Fruit fly (Drosophila melanogaster): ENCODE results near the gene mtm.

Gene mtm

DNA sequence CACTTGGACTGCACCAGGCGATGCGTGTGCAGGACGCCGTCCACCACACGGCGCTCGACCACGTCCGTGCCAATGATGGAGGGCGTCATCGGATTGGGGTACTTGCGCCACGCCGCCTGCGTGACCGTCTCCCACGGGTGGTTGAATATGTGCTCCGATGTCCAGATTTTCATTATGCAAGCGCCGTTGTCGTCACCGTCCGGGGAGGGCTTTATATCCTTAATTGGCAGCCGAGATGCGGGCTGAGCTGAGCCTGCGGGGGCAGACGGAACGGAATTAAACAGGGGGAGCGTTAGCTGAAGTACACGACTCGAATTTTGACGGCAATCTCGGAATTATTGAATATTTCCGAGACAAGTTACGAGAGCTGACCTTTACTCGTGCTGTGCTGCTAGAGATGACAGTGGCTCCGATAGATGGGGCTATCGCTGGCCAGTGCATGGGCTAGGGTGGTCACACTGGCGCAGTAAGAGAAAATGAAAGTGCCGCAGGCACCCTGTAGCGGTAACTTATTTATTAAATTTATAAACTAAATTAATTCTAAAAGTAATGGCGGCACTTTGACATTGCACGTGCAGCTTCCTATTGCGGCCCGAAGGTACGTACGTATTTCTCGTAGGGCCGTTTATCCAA, 10.8 kb upstream of the mtm start, which contains the start of gene IPIP (continued):
- TF ChIP-seq CG13624 (GFP tag; optimal IDR thresholded peaks at IDR 0.05) (peak; percentile 28), CG18262 (tag; optimal IDR thresholded peaks at IDR 0.05) (peak; percentile 12), gro (GFP tag; optimal IDR thresholded peaks at IDR 0.05) (peak; percentile 7), trem (tag; optimal IDR thresholded peaks at IDR 0.05) (peak; percentile 36), CG6765 (GFP tag; optimal IDR thresholded peaks at IDR 0.05) (no peak), CG9215 (GFP tag; IDR thresholded peaks at IDR 0.05) (peak; percentile 26; the same call in 1 of the 2 replicates), chinmo (GFP tag; IDR thresholded peaks at IDR 0.05; ENCODE audit: partially characterized antibody) (peak; percentile 80; the same call in 1 of the 4 replicates), ro (GFP tag; IDR thresholded peaks at IDR 0.05) (no peak; the same call in 1 of the 2 replicates), lov (optimal IDR thresholded peaks at IDR 0.05) (no peak), lov (GFP tag; IDR thresholded peaks at IDR 0.05) (peak; percentile 60; the same call in 1 of the 3 replicates), Sin3A (optimal IDR thresholded peaks at IDR 0.05) (peak; percentile 34), dpn (GFP tag; optimal IDR thresholded peaks at IDR 0.05) (peak; percentile 7 to 29), Adf1 (GFP tag; IDR thresholded peaks at IDR 0.05) (peak; percentile 33; the same call in 1 of the 2 replicates), run (tag; optimal IDR thresholded peaks at IDR 0.05) (no peak), CG15514 (GFP tag; optimal IDR thresholded peaks at IDR 0.05) (peak; percentile 64), CG9437 (GFP tag; optimal IDR thresholded peaks at IDR 0.05) (peak; percentile 6), CG2875 (GFP tag; optimal IDR thresholded peaks at IDR 0.05) (no peak), grau (tag; optimal IDR thresholded peaks at IDR 0.05) (peak; percentile 2), MBD-R2 (GFP tag; IDR thresholded peaks at IDR 0.05) (peak; percentile 93), CTCF (GFP tag; optimal IDR thresholded peaks at IDR 0.05) (peak; percentile 13), CG17186 (GFP tag; optimal IDR thresholded peaks at IDR 0.05) (peak; percentile 49), Ptx1 (GFP tag; IDR thresholded peaks at IDR 0.05) (peak; percentile 47), zfh2 (GFP tag; optimal IDR thresholded peaks at IDR 0.05) (peak; percentile 9), lilli (GFP tag; optimal IDR thresholded peaks at IDR 0.05) (peak; percentile 34), sim (GFP tag; IDR thresholded peaks at IDR 0.05) (0 out of 2 replicates have a peak, but pooled peaks have one; percentile 31), Meics (GFP tag; optimal IDR thresholded peaks at IDR 0.05) (peak; percentile 3), CG2712 (tag; optimal IDR thresholded peaks at IDR 0.05) (peak; percentile 46), salm (tag; optimal IDR thresholded peaks at IDR 0.05) (no peak), dimm (GFP tag; IDR thresholded peaks at IDR 0.05) (no peak), CG7963 (GFP tag; IDR thresholded peaks at IDR 0.05; ENCODE audit: partially characterized antibody) (peak; percentile 82), Sry-δ (GFP tag; optimal IDR thresholded peaks at IDR 0.05) (peak; percentile 90), CG1529 (GFP tag; optimal IDR thresholded peaks at IDR 0.05) (no peak), Mad (GFP tag; optimal IDR thresholded peaks at IDR 0.05) (peak; percentile 6), corto (GFP tag; optimal IDR thresholded peaks at IDR 0.05) (no peak), Dll (GFP tag; IDR thresholded peaks at IDR 0.05; ENCODE audit: partially characterized antibody) (peak; percentile 74; the same call in 3 of the 4 replicates), ac (GFP tag; optimal IDR thresholded peaks at IDR 0.05) (no peak), lola (GFP tag; optimal IDR thresholded peaks at IDR 0.05) (no peak), CG7786 (GFP tag; optimal IDR thresholded peaks at IDR 0.05) (no peak), odd (GFP tag; optimal IDR thresholded peaks at IDR 0.05) (peak; percentile 6), Aef1 (GFP tag; IDR thresholded peaks at IDR 0.05) (peak; percentile 30; the same call in 1 of the 3 replicates), CG11456 (GFP tag; IDR thresholded peaks at IDR 0.05) (peak; percentile 75), CG30403 (GFP tag; optimal IDR thresholded peaks at IDR 0.05) (peak; percentile 26), slbo (GFP tag; IDR thresholded peaks at IDR 0.05) (peak; percentile 66), CG18599 (GFP tag; optimal IDR thresholded peaks at IDR 0.05) (peak; percentile 15), CG9727 (GFP tag; optimal IDR thresholded peaks at IDR 0.05) (peak; percentile 39), CG9932 (GFP tag; IDR thresholded peaks at IDR 0.05) (peak; percentile 79), Doc3 (GFP tag; IDR thresholded peaks at IDR 0.05; ENCODE audit: partially characterized antibody) (peak; percentile 73), ATbp (GFP tag; optimal IDR thresholded peaks at IDR 0.05) (peak; percentile 25), ci (GFP tag; IDR thresholded peaks at IDR 0.05) (peak; percentile 79), Six4 (GFP tag; optimal IDR thresholded peaks at IDR 0.05) (no peak)

All from whole organism, embryonic.